Worm (Caenorhabditis elegans): ENCODE data around the gene prx-6.

DNA sequence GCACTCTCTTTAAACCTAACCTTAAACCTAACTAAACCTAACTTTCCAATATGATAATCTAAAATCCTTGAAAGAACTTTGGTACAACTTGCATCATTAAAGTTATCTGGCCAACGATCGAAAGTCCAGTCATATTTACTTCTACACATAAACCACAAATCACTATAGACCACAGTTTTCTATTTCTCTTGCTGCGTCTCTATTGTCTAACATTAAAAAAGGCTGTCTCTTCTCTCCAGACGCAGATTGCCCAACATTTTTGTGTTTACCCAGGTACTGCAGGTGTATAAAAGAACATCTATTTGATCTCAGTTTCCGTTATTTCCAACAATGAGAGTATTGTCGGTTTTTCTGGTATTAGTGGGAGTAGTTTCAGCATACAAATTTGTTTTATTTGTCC is 22.3 kb upstream of the prx-6 start, which contains the start of gene ugt-61:
- TF ChIP-seq nhr-48 (tag; optimal IDR thresholded peaks at IDR 0.05) (no peak), snpc-4 (tag; optimal IDR thresholded peaks at IDR 0.05) (no peak), nhr-77 (tag; optimal IDR thresholded peaks at IDR 0.05) (no peak), pha-4 (GFP tag; IDR thresholded peaks at IDR 0.05) (no peak), pha-4 (tag; optimal IDR thresholded peaks at IDR 0.05) (peak; percentile 44), nhr-28 (tag; optimal IDR thresholded peaks at IDR 0.05) (peak; percentile 78), madf-5 (GFP tag; IDR thresholded peaks at IDR 0.05) (no peak), zag-1 (tag; optimal IDR thresholded peaks at IDR 0.05) (no peak), nhr-25 (tag; optimal IDR thresholded peaks at IDR 0.05; ENCODE audit: borderline replicate concordance, insufficient read depth) (no peak), Y105C5A.15 (GFP tag; IDR thresholded peaks at IDR 0.05) (no peak), egl-43 (GFP tag; IDR thresholded peaks at IDR 0.05) (no peak)

Measured in whole organism, L4 larva.